Worm (Caenorhabditis elegans) whole organism, L4 larva: ENCODE data around the gene W10G6.6.

Experiments used
- F37D6.2 ChIP-seq: sonication (generic microtip); optimal IDR thresholded peaks from 2 replicates; lab custom pipeline; 2016; ENCODE audit warnings: mild to moderate bottlenecking, missing genetic modification characterization, missing compliant biosample characterization
- F49E8.2 ChIP-seq: sonication (generic microtip); optimal IDR thresholded peaks from 2 replicates; lab custom pipeline; 2016; ENCODE audit warnings: missing compliant biosample characterization, mild to moderate bottlenecking, missing genetic modification characterization, borderline replicate concordance
- Y105C5A.15 ChIP-seq: fragments of 200-800 bp; sonication (Bioruptor generic); IDR thresholded peaks from 2 replicates; pipeline ENCODE4 v1.3.6; 2022; ENCODE audit warnings: missing genetic modification characterization, missing compliant biosample characterization
- Y48G9A.11 ChIP-seq: fragments of 200-800 bp; sonication (Bioruptor generic); IDR thresholded peaks from 2 replicates; pipeline ENCODE4 v1.3.6; 2022; ENCODE audit warnings: missing genetic modification reagents, missing genetic modification characterization, missing compliant biosample characterization
- Y5F2A.4 ChIP-seq: fragments of 200-800 bp; sonication (Bioruptor generic); optimal IDR thresholded peaks from 2 replicates; lab custom pipeline; 2018; ENCODE audit warnings: mild to moderate bottlenecking, missing genetic modification characterization, missing compliant biosample characterization
- aha-1 ChIP-seq: fragments of 150-350 bp; peaks from one replicate; lab custom pipeline; 2014; ENCODE audit warnings: missing biosample characterization, missing genetic modification characterization
- aly-2 ChIP-seq: sonication (generic microtip); optimal IDR thresholded peaks from 2 replicates; lab custom pipeline; 2018; ENCODE audit warnings: missing biosample characterization, missing genetic modification characterization
- arid-1 ChIP-seq: fragments of 200-800 bp; sonication (Bioruptor generic); conservative IDR thresholded peaks from 2 replicates; pipeline ENCODE4 v1.3.6; 2022; ENCODE audit warnings: missing genetic modification reagents, missing genetic modification characterization, missing compliant biosample characterization
- ceh-20 ChIP-seq: fragments of 200-800 bp; sonication (Bioruptor generic); IDR thresholded peaks from 2 replicates; pipeline ENCODE4 v1.3.6; 2022; ENCODE audit warnings: missing genetic modification reagents, missing genetic modification characterization, missing compliant biosample characterization
- ceh-62 ChIP-seq: sonication (generic microtip); optimal IDR thresholded peaks from 2 replicates; lab custom pipeline; 2017; ENCODE audit warnings: missing biosample characterization, missing genetic modification characterization
- ceh-82 ChIP-seq: sonication (generic microtip); optimal IDR thresholded peaks from 2 replicates; lab custom pipeline; 2017; ENCODE audit warnings: missing biosample characterization, missing genetic modification characterization
- daf-8 ChIP-seq: fragments of 200-800 bp; sonication (Bioruptor generic); IDR thresholded peaks from 2 replicates; pipeline ENCODE4 v1.3.6; 2022; ENCODE audit warnings: missing genetic modification characterization, missing compliant biosample characterization
- dmd-6 ChIP-seq: fragments of 200-800 bp; sonication (Bioruptor generic); IDR thresholded peaks from 2 replicates; pipeline ENCODE4 v1.3.6; 2022; ENCODE audit warnings: missing genetic modification reagents, missing genetic modification characterization, missing compliant biosample characterization
- dmd-9 ChIP-seq: fragments of 200-800 bp; sonication (Bioruptor generic); IDR thresholded peaks from 2 replicates; pipeline ENCODE4 v1.3.6; 2022; ENCODE audit warnings: missing genetic modification reagents, missing genetic modification characterization, missing compliant biosample characterization
- dpl-1 ChIP-seq: fragments of 150-350 bp; optimal IDR thresholded peaks from 2 replicates; lab custom pipeline; 2014; ENCODE audit warnings: missing biosample characterization, missing genetic modification reagents, missing genetic modification characterization
- egl-43 ChIP-seq: fragments of 200-800 bp; sonication (Bioruptor generic); IDR thresholded peaks from 2 replicates; pipeline ENCODE4 v1.3.6; 2022; ENCODE audit warnings: missing genetic modification reagents, missing genetic modification characterization, missing compliant biosample characterization
- gei-8 ChIP-seq: fragments of 200-800 bp; sonication (Bioruptor generic); optimal IDR thresholded peaks from 2 replicates; lab custom pipeline; 2018; ENCODE audit warnings: mild to moderate bottlenecking, missing genetic modification characterization, missing compliant biosample characterization
- hlh-30 ChIP-seq: sonication (generic microtip); optimal IDR thresholded peaks from 2 replicates; lab custom pipeline; 2017; ENCODE audit warnings: antibody characterized with exemption, mild to moderate bottlenecking, missing genetic modification characterization, missing compliant biosample characterization; ENCODE audit not compliant: insufficient read depth
- hmg-1.1 ChIP-seq: fragments of 200-800 bp; sonication (Bioruptor generic); IDR thresholded peaks from 2 replicates; pipeline ENCODE4 v1.3.6; 2022; ENCODE audit warnings: missing genetic modification reagents, missing genetic modification characterization, missing compliant biosample characterization
- lim-7 ChIP-seq: fragments of 200-800 bp; sonication (Bioruptor generic); IDR thresholded peaks from 2 replicates; pipeline ENCODE4 v1.3.6; 2022; ENCODE audit warnings: missing genetic modification characterization, missing compliant biosample characterization
- lin-38 ChIP-seq: fragments of 200-800 bp; sonication (Bioruptor generic); IDR thresholded peaks from 2 replicates; pipeline ENCODE4 v1.3.6; 2022; ENCODE audit warnings: missing genetic modification reagents, missing genetic modification characterization, missing compliant biosample characterization
- lin-39 ChIP-seq: fragments of 150-350 bp; optimal IDR thresholded peaks from 2 replicates; lab custom pipeline; 2014; ENCODE audit warnings: missing biosample characterization, missing genetic modification reagents, missing genetic modification characterization
- lir-3 ChIP-seq: sonication (generic microtip); optimal IDR thresholded peaks from 2 replicates; lab custom pipeline; 2016; ENCODE audit warnings: mild to moderate bottlenecking, missing genetic modification characterization, missing compliant biosample characterization
- lsy-2 ChIP-seq, 2 experiments: fragments of 150-350 bp in 1 of 2; sonication (generic microtip) in 1 of 2; optimal IDR thresholded peaks; 2 replicates each; lab custom pipeline; 2014 to 2017; ENCODE audit warnings: missing biosample characterization in 2 of 2, missing genetic modification characterization in 2 of 2
- madf-5 ChIP-seq, 2 experiments: fragments of 200-800 bp; sonication (Bioruptor generic); IDR thresholded peaks; 2 replicates each; pipeline ENCODE4 v1.3.6; 2022; ENCODE audit warnings: missing compliant biosample characterization in 2 of 2, missing genetic modification characterization in 2 of 2
- madf-9 ChIP-seq: fragments of 200-800 bp; sonication (Bioruptor generic); conservative IDR thresholded peaks from 2 replicates; pipeline ENCODE4 v1.3.6; 2022; ENCODE audit warnings: missing genetic modification reagents, missing genetic modification characterization, missing compliant biosample characterization
- mdl-1 ChIP-seq, 2 experiments: fragments of 150-350 bp in 1 of 2; sonication (generic microtip) in 1 of 2; optimal IDR thresholded peaks; 2 replicates each; lab custom pipeline; 2014 to 2017; ENCODE audit warnings: missing biosample characterization in 2 of 2, missing genetic modification characterization in 2 of 2
- mdt-29 ChIP-seq: fragments of 200-800 bp; sonication (Bioruptor generic); IDR thresholded peaks from 2 replicates; pipeline ENCODE4 v1.3.6; 2022; ENCODE audit warnings: missing genetic modification reagents, missing genetic modification characterization, missing compliant biosample characterization
- mep-1 ChIP-seq: fragments of 150-350 bp; sonication (generic microtip); optimal IDR thresholded peaks from 3 replicates; lab custom pipeline; 2014; ENCODE audit warnings: missing biosample characterization, missing genetic modification characterization
- mes-2 ChIP-seq: sonication (generic microtip); optimal IDR thresholded peaks from 2 replicates; lab custom pipeline; 2016; ENCODE audit warnings: missing genotype, mild to moderate bottlenecking, missing genetic modification characterization, missing compliant biosample characterization; ENCODE audit not compliant: poor library complexity, severe bottlenecking
- nhr-102 ChIP-seq: sonication (generic microtip); optimal IDR thresholded peaks from 2 replicates; lab custom pipeline; 2016; ENCODE audit warnings: mild to moderate bottlenecking, missing genetic modification characterization, moderate library complexity, missing compliant biosample characterization
- nhr-11 ChIP-seq: fragments of 150-350 bp; optimal IDR thresholded peaks from 2 replicates; lab custom pipeline; 2014; ENCODE audit warnings: missing biosample characterization, missing genetic modification characterization
- nhr-237 ChIP-seq: sonication (generic microtip); optimal IDR thresholded peaks from 2 replicates; lab custom pipeline; 2017; ENCODE audit warnings: missing biosample characterization, missing genetic modification characterization
- nhr-6 ChIP-seq: fragments of 150-350 bp; optimal IDR thresholded peaks from 2 replicates; lab custom pipeline; 2014; ENCODE audit warnings: missing biosample characterization, missing genetic modification characterization
- nhr-76 ChIP-seq: fragments of 150-350 bp; optimal IDR thresholded peaks from 2 replicates; lab custom pipeline; 2014; ENCODE audit warnings: missing biosample characterization, missing genetic modification characterization
- pha-4 ChIP-seq, 2 experiments: fragments of 150-350 bp in 1 of 2; fragments of 200-800 bp in 1 of 2; sonication (Bioruptor generic) in 1 of 2; IDR thresholded peaks in 1 of 2; optimal IDR thresholded peaks in 1 of 2; 2 replicates each; pipeline versions ENCODE4 v1.3.6 to Lab custom; 2014 to 2022; ENCODE audit warnings: missing genetic modification characterization in 2 of 2, missing genetic modification reagents in 2 of 2, missing biosample characterization in 1 of 2, missing compliant biosample characterization in 1 of 2
- php-3 ChIP-seq: fragments of 200-800 bp; sonication (Bioruptor generic); IDR thresholded peaks from 2 replicates; pipeline ENCODE4 v1.3.6; 2022; ENCODE audit warnings: missing genetic modification reagents, missing genetic modification characterization, missing compliant biosample characterization
- pqm-1 ChIP-seq: sonication (generic microtip); optimal IDR thresholded peaks from 2 replicates; lab custom pipeline; 2017; ENCODE audit warnings: missing biosample characterization, missing genetic modification characterization
- set-16 ChIP-seq: fragments of 200-800 bp; sonication (Bioruptor generic); IDR thresholded peaks from 2 replicates; pipeline ENCODE4 v1.3.6; 2022; ENCODE audit warnings: missing genetic modification reagents, missing genetic modification characterization, missing compliant biosample characterization
- tag-97 ChIP-seq: fragments of 200-800 bp; sonication (Bioruptor generic); IDR thresholded peaks from 2 replicates; pipeline ENCODE4 v1.3.6; 2022; ENCODE audit warnings: missing genetic modification characterization, missing compliant biosample characterization
- zfp-2 ChIP-seq: sonication (generic microtip); optimal IDR thresholded peaks from 2 replicates; lab custom pipeline; 2016; ENCODE audit warnings: mild to moderate bottlenecking, missing genetic modification characterization, missing compliant biosample characterization
- zip-11 ChIP-seq: fragments of 200-800 bp; sonication (Bioruptor generic); IDR thresholded peaks from 2 replicates; pipeline ENCODE4 v1.3.6; 2022; ENCODE audit warnings: missing genetic modification characterization, missing compliant biosample characterization
- zip-2 ChIP-seq: fragments of 150-350 bp; optimal IDR thresholded peaks from 2 replicates; lab custom pipeline; 2014; ENCODE audit warnings: missing biosample characterization, missing genetic modification characterization
- ztf-7 ChIP-seq: fragments of 150-350 bp; optimal IDR thresholded peaks from 2 replicates; lab custom pipeline; 2014; ENCODE audit warnings: missing biosample characterization, missing genetic modification characterization

W10G6.6 gene

DNA sequence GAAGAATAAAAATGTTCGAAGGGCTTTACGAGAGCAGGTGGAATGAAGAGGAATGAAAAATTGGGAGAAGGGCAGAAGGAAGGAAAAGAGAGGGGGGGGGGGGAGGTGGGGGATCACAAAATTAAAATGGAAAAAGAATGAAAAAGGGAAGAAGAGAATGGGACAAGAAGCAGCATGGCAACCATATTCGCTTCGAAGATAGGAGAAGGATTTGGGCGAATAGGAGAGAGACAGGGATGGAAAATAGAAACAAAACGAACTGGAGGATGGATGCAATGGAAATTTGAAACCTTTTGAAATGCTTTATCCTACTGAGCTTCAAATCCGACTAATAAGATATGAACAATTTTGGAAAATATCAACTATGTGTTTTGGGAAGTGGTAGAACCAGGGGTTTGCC lies at the start of gene W10G6.6:
TSS of gene W10G6.6 (minus strand) at position 101 of the 400 bp plus-strand sequence.
- TF ChIP-seq set-16 (GFP tag; lab: Robert Waterston, UW) (peak; percentile 15; the same call in 1 of the 2 replicates), nhr-6 (tag; lab: Kevin White, UChicago) (no peak)

DNA sequence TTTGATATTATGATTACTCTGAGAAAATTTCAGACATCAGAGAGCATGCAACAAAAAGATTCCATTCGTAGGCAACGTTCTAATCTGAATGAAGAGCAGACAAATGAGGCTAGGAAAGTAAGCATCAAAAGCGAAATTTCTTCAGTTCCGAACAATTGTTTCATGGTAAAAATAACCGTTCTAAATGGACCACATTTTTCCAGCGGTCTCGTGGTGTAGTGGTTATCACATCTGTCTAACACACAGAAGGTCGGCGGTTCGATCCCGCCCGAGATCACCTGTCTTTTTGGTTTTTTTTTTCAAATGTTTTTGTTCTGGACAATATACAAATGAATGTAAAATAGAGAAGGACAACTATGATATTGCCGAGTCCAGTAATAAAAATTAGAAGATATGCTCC lies 49.3 kb upstream of the W10G6.6 start, which contains the start of gene twk-21:
TSS of gene twk-21 (plus strand) at position 34 of the 400 bp plus-strand sequence.
- TF ChIP-seq zip-11 (GFP tag; lab: Robert Waterston, UW): no peak
- TF ChIP-seq nhr-237 (tag; lab: Kevin White, UChicago): no peak
- TF ChIP-seq lim-7 (GFP tag; lab: Robert Waterston, UW): no peak
- no peak for TF ChIP-seq php-3
- TF ChIP-seq ztf-7 (tag; lab: Kevin White, UChicago): no peak
- no peak for TF ChIP-seq tag-97 (GFP tag; lab: Robert Waterston, UW)
- TF ChIP-seq ceh-20: no peak
- no peak for TF ChIP-seq zfp-2 (tag; lab: Kevin White, UChicago)
- no peak for TF ChIP-seq ceh-82 (tag; lab: Kevin White, UChicago)
- no peak for TF ChIP-seq hmg-1.1 (GFP tag; lab: Robert Waterston, UW)
- TF ChIP-seq aha-1 (tag; lab: Kevin White, UChicago): peak; percentile 70
- TF ChIP-seq lin-38 (GFP tag; lab: Robert Waterston, UW): peak; percentile 27
- TF ChIP-seq daf-8 (GFP tag; lab: Robert Waterston, UW): no peak
- no peak for TF ChIP-seq mep-1 (tag; lab: Kevin White, UChicago)
- no peak for TF ChIP-seq gei-8 (GFP tag; lab: Kevin White, UChicago)
- TF ChIP-seq egl-43 (GFP tag; lab: Robert Waterston, UW): peak; percentile 24; the same call in 1 of the 2 replicates
- no peak for TF ChIP-seq nhr-11 (tag; lab: Kevin White, UChicago)
- no peak for TF ChIP-seq mes-2 (tag; lab: Kevin White, UChicago)
- no peak for TF ChIP-seq Y5F2A.4
- TF ChIP-seq lsy-2 (tag; optimal IDR thresholded peaks at IDR 0.05; lab: Kevin White, UChicago): no peak
- no peak for TF ChIP-seq F37D6.2 (tag; lab: Kevin White, UChicago)
- no peak for TF ChIP-seq set-16 (GFP tag; lab: Robert Waterston, UW)
- TF ChIP-seq nhr-102 (tag; lab: Kevin White, UChicago): no peak
- TF ChIP-seq madf-5 (GFP tag; IDR thresholded peaks at IDR 0.05; lab: Robert Waterston, UW): peak in 1 of 2 experiments; percentile 70; a peak in 1 of 4 replicates
- 0 out of 2 replicates have a peak, but pooled peaks have one; percentile 13 for TF ChIP-seq mdt-29
- TF ChIP-seq lir-3 (tag; lab: Kevin White, UChicago): no peak
- no peak for TF ChIP-seq aly-2
- no peak for TF ChIP-seq mdl-1 (tag; optimal IDR thresholded peaks at IDR 0.05; lab: Kevin White, UChicago)
- TF ChIP-seq dpl-1 (GFP tag; lab: Kevin White, UChicago): no peak
- no peak for TF ChIP-seq Y48G9A.11
- 0 out of 2 replicates have a peak, but pooled peaks have one; percentile 17 for TF ChIP-seq dmd-6
- TF ChIP-seq zip-2 (tag; lab: Kevin White, UChicago): no peak
- no peak for TF ChIP-seq pqm-1 (tag; lab: Kevin White, UChicago)
- no peak for TF ChIP-seq nhr-6 (tag; lab: Kevin White, UChicago)
- TF ChIP-seq arid-1 (GFP tag; lab: Robert Waterston, UW): no peak
- no peak for TF ChIP-seq F49E8.2 (tag; lab: Kevin White, UChicago)
- TF ChIP-seq Y105C5A.15 (GFP tag; lab: Robert Waterston, UW): no peak
- TF ChIP-seq lin-39 (tag; lab: Kevin White, UChicago): no peak
- TF ChIP-seq ceh-62: no peak
- TF ChIP-seq dmd-9: no peak
- peak; percentile 3 for TF ChIP-seq hlh-30
- peak; percentile 11; the same call in 1 of the 2 replicates for TF ChIP-seq pha-4 (GFP tag; IDR thresholded peaks at IDR 0.05; lab: Robert Waterston, UW)
- TF ChIP-seq pha-4 (tag; optimal IDR thresholded peaks at IDR 0.05; lab: Kevin White, UChicago): no peak
- no peak for TF ChIP-seq nhr-76 (tag; lab: Kevin White, UChicago)
- TF ChIP-seq madf-9: 0 out of 2 replicates have a peak, but pooled peaks have one; percentile 9
